Worm (Caenorhabditis elegans): ENCODE results near the gene irld-56.

DNA sequence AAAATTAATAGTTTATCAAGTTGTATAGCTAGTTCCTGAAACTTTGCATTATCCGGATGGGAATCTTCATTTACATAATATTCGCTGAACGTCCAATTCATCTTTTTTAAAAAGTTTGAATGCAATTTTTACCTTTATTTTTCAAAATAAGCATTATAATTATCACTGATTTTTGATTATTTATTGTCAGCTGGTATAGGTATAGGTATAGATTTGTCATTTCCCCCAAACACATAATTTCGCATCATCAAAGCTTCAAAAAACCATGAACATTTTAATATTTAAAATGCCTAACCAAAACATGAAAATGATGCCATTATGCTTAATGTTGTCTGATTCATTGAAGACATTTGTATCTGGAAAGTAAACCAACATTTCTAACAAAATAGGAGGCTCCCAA lies 3.9 kb downstream of the irld-56 start, which contains the start of gene srw-63:
- no peak for TF ChIP-seq ztf-29 (GFP tag; IDR thresholded peaks at IDR 0.05)
- TF ChIP-seq cog-1 (tag; optimal IDR thresholded peaks at IDR 0.05) = no peak
